Worm (Caenorhabditis elegans): ENCODE measurements around the gene rab-18.

DNA sequence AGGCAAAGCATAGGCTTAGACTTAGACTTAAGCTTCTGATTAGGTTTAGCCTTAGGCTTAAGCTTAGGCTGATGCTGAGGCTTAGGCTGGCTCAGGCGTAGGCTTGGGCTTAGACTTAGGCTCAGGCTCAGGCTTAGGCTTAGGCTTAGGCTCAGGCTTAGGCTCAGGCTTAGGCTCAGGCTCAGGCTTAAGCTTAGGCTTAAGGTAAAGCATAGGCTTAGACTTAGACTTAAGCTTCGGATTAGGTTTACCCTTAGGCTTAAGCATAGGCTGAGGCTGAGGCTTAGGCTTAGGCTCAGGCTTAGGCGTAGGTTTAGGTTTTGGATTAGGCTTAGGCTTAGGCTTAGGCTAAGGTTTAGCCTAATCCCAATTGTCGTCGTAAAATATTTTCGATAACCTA, 18.9 kb upstream of the rab-18 start:
- no peak for TF ChIP-seq fax-1 (tag; optimal IDR thresholded peaks at IDR 0.05)
- TF ChIP-seq pha-2 (tag; optimal IDR thresholded peaks at IDR 0.05), result no peak
- no peak for TF ChIP-seq pqm-1 (tag; optimal IDR thresholded peaks at IDR 0.05)
- no peak for TF ChIP-seq hlh-15 (tag; optimal IDR thresholded peaks at IDR 0.05)
- TF ChIP-seq ceh-14 (tag; optimal IDR thresholded peaks at IDR 0.05), result no peak
- TF ChIP-seq hlh-13 (GFP tag; optimal IDR thresholded peaks at IDR 0.05), result no peak
